Worm (Caenorhabditis elegans) whole organism, midembryonic: ENCODE data around the gene dsl-7.
A peak's percentile ranks its signal among the peaks of the same experiment; 100 is the strongest.

Experiments used
- T22C8.4 ChIP-seq: fragments of 200-800 bp; sonication (Bioruptor generic); IDR thresholded peaks from 2 replicates; pipeline ENCODE4 v1.3.6; 2022; ENCODE audit warnings: missing genetic modification characterization, missing compliant biosample characterization
- cog-1 ChIP-seq: sonication (generic microtip); optimal IDR thresholded peaks from 2 replicates; lab custom pipeline; 2016; ENCODE audit warnings: missing genetic modification characterization, missing compliant biosample characterization
- flt-1 ChIP-seq: fragments of 200-800 bp; sonication (Bioruptor generic); IDR thresholded peaks from 2 replicates; pipeline ENCODE4 v1.3.6; 2022; ENCODE audit warnings: missing genetic modification characterization, missing compliant biosample characterization
- klf-2 ChIP-seq: fragments of 200-800 bp; sonication (Bioruptor generic); conservative IDR thresholded peaks from 2 replicates; pipeline ENCODE4 v1.3.6; 2022; ENCODE audit warnings: missing genetic modification reagents, missing genetic modification characterization, missing compliant biosample characterization
- med-1 ChIP-seq: sonication (generic microtip); optimal IDR thresholded peaks from 2 replicates; lab custom pipeline; 2017; ENCODE audit warnings: missing genetic modification characterization, mild to moderate bottlenecking, missing compliant biosample characterization, antibody characterized with exemption, missing genetic modification reagents; ENCODE audit not compliant: insufficient read depth
- ref-1 ChIP-seq: fragments of 200-800 bp; sonication (Bioruptor generic); conservative IDR thresholded peaks from 2 replicates; pipeline ENCODE4 v1.3.6; 2022; ENCODE audit warnings: missing genetic modification reagents, missing genetic modification characterization, missing compliant biosample characterization
- tab-1 ChIP-seq: fragments of 200-800 bp; sonication (Bioruptor generic); IDR thresholded peaks from 2 replicates; pipeline ENCODE4 v1.3.6; 2022; ENCODE audit warnings: missing genetic modification characterization, missing compliant biosample characterization
- ztf-23 ChIP-seq: fragments of 200-800 bp; sonication (Bioruptor generic); IDR thresholded peaks from 2 replicates; pipeline ENCODE4 v1.3.6; 2022; ENCODE audit warnings: missing genetic modification reagents, missing genetic modification characterization, missing compliant biosample characterization
- ztf-29 ChIP-seq: fragments of 200-800 bp; sonication (Bioruptor generic); IDR thresholded peaks from 2 replicates; pipeline ENCODE4 v1.3.6; 2022; ENCODE audit warnings: missing genetic modification reagents, missing genetic modification characterization, missing compliant biosample characterization

The dsl-7 gene

ce11 chrV:13021540-13021939 is 28.6 kb downstream of the dsl-7 start:
- TF ChIP-seq med-1 (GFP tag; lab: Kevin White, UChicago) (no peak), cog-1 (tag; lab: Kevin White, UChicago) (no peak), flt-1 (GFP tag; lab: Robert Waterston, UW) (no peak), tab-1 (GFP tag; lab: Robert Waterston, UW) (no peak), ztf-23 (GFP tag; lab: Robert Waterston, UW) (no peak), klf-2 (no peak)

- TF ChIP-seq ref-1 (GFP tag; lab: Robert Waterston, UW) (no peak), cog-1 (tag; lab: Kevin White, UChicago) (no peak), flt-1 (GFP tag; lab: Robert Waterston, UW) (no peak), ztf-23 (GFP tag; lab: Robert Waterston, UW) (no peak)
Observed at ce11 chrV:13022265-13022664, 29.3 kb downstream of the dsl-7 start.

- TF ChIP-seq T22C8.4 (GFP tag; lab: Robert Waterston, UW) (no peak), ref-1 (GFP tag; lab: Robert Waterston, UW) (no peak), flt-1 (GFP tag; lab: Robert Waterston, UW) (0 out of 2 replicates have a peak, but pooled peaks have one; percentile 11)
Observed at ce11 chrV:13024499-13024898, 31.5 kb downstream of the dsl-7 start.

- no peak for TF ChIP-seq ztf-29
- TF ChIP-seq cog-1 (tag; lab: Kevin White, UChicago): no peak
- no peak for TF ChIP-seq ref-1 (GFP tag; lab: Robert Waterston, UW)
- TF ChIP-seq klf-2: no peak
- TF ChIP-seq ztf-23 (GFP tag; lab: Robert Waterston, UW): no peak
- TF ChIP-seq tab-1 (GFP tag; lab: Robert Waterston, UW): no peak
- no peak for TF ChIP-seq T22C8.4 (GFP tag; lab: Robert Waterston, UW)
- no peak for TF ChIP-seq flt-1 (GFP tag; lab: Robert Waterston, UW)
- no peak for TF ChIP-seq med-1 (GFP tag; lab: Kevin White, UChicago)
Observed at ce11 chrV:13025283-13025682, 32.3 kb downstream of the dsl-7 start.

- TF ChIP-seq tab-1 (GFP tag; lab: Robert Waterston, UW) (no peak), T22C8.4 (GFP tag; lab: Robert Waterston, UW) (no peak), ztf-29 (no peak), cog-1 (tag; lab: Kevin White, UChicago) (no peak), klf-2 (no peak), flt-1 (GFP tag; lab: Robert Waterston, UW) (no peak), med-1 (GFP tag; lab: Kevin White, UChicago) (no peak)
Observed at ce11 chrV:13026631-13027299, 33.8 kb downstream of the dsl-7 start.

- TF ChIP-seq flt-1 (GFP tag; lab: Robert Waterston, UW) (no peak), T22C8.4 (GFP tag; lab: Robert Waterston, UW) (no peak), cog-1 (tag; lab: Kevin White, UChicago) (no peak), tab-1 (GFP tag; lab: Robert Waterston, UW) (no peak), ref-1 (GFP tag; lab: Robert Waterston, UW) (no peak)
Observed at ce11 chrV:13028871-13029270, 35.9 kb downstream of the dsl-7 start.

- TF ChIP-seq ztf-29: no peak
- no peak for TF ChIP-seq med-1 (GFP tag; lab: Kevin White, UChicago)
- no peak for TF ChIP-seq cog-1 (tag; lab: Kevin White, UChicago)
- TF ChIP-seq ztf-23 (GFP tag; lab: Robert Waterston, UW): no peak
- no peak for TF ChIP-seq tab-1 (GFP tag; lab: Robert Waterston, UW)
Observed at ce11 chrV:13033223-13033622, 40.3 kb downstream of the dsl-7 start, which contains the start of gene W07G4.1. Gene W07G4.1, plus strand, starts transcription at chrV:13033523.

ce11 chrV:13034604-13035003 is 41.7 kb downstream of the dsl-7 start, which contains the start of gene W07G4.7:
Gene W07G4.7, minus strand, starts transcription at chrV:13034704.
- TF ChIP-seq klf-2: no peak
- TF ChIP-seq ztf-23 (GFP tag; lab: Robert Waterston, UW): no peak
- no peak for TF ChIP-seq ztf-29
- no peak for TF ChIP-seq tab-1 (GFP tag; lab: Robert Waterston, UW)
- TF ChIP-seq flt-1 (GFP tag; lab: Robert Waterston, UW): no peak
- no peak for TF ChIP-seq med-1 (GFP tag; lab: Kevin White, UChicago)
- TF ChIP-seq cog-1 (tag; lab: Kevin White, UChicago): no peak
- no peak for TF ChIP-seq ref-1 (GFP tag; lab: Robert Waterston, UW)
- TF ChIP-seq T22C8.4 (GFP tag; lab: Robert Waterston, UW): no peak

ce11 chrV:13036466-13036865 is 43.5 kb downstream of the dsl-7 start, which contains the start of gene W07G4.2:
Gene W07G4.2, minus strand, starts transcription at chrV:13036566.
- no peak for TF ChIP-seq ref-1 (GFP tag; lab: Robert Waterston, UW)
- TF ChIP-seq flt-1 (GFP tag; lab: Robert Waterston, UW): no peak
- TF ChIP-seq tab-1 (GFP tag; lab: Robert Waterston, UW): no peak
- TF ChIP-seq med-1 (GFP tag; lab: Kevin White, UChicago): no peak
- no peak for TF ChIP-seq klf-2
- TF ChIP-seq ztf-29: no peak
- TF ChIP-seq T22C8.4 (GFP tag; lab: Robert Waterston, UW): no peak
- no peak for TF ChIP-seq ztf-23 (GFP tag; lab: Robert Waterston, UW)
- no peak for TF ChIP-seq cog-1 (tag; lab: Kevin White, UChicago)

- TF ChIP-seq ref-1 (GFP tag; lab: Robert Waterston, UW) (no peak), ztf-23 (GFP tag; lab: Robert Waterston, UW) (0 out of 2 replicates have a peak, but pooled peaks have one; percentile 63), klf-2 (no peak), flt-1 (GFP tag; lab: Robert Waterston, UW) (peak; percentile 35; the same call in 1 of the 2 replicates), med-1 (GFP tag; lab: Kevin White, UChicago) (peak; percentile 40), cog-1 (tag; lab: Kevin White, UChicago) (no peak), ztf-29 (no peak), T22C8.4 (GFP tag; lab: Robert Waterston, UW) (peak; percentile 25; the same call in 1 of the 2 replicates), tab-1 (GFP tag; lab: Robert Waterston, UW) (0 out of 2 replicates have a peak, but pooled peaks have one; percentile 44)
Observed at ce11 chrV:13041666-13042065, 48.7 kb downstream of the dsl-7 start, which contains the start of gene scyl-1. Gene scyl-1, minus strand, starts transcription at chrV:13041721.
